Fruit fly (Drosophila melanogaster) whole organism, embryonic: ENCODE measurements around the gene CG32246.
A peak's percentile ranks its signal among the peaks of the same experiment; 100 is the strongest.

ENCODE experiments used
- ATbp ChIP-seq: fragments of 200-800 bp; sonication (Bioruptor generic); optimal IDR thresholded peaks from 2 replicates; lab custom pipeline; 2017; ENCODE audit warnings: missing biosample characterization, mild to moderate bottlenecking, missing genetic modification characterization, missing genetic modification reagents
- Ada2b ChIP-seq: fragments of 200-800 bp; sonication (Bioruptor generic); IDR thresholded peaks from 2 replicates; pipeline ENCODE4 v1.3.6; 2022; ENCODE audit warnings: missing biosample characterization, missing genetic modification characterization
- Asciz ChIP-seq: fragments of 200-800 bp; sonication (Bioruptor generic); optimal IDR thresholded peaks from 2 replicates; lab custom pipeline; 2017; ENCODE audit warnings: missing biosample characterization, mild to moderate bottlenecking, missing genetic modification characterization, missing genetic modification reagents
- B-H1 ChIP-seq: fragments of 200-800 bp; sonication (Bioruptor generic); IDR thresholded peaks from 3 replicates; pipeline ENCODE4 v1.3.6; 2022; ENCODE audit warnings: missing biosample characterization, missing genetic modification characterization
- CG10543 ChIP-seq: fragments of 200-800 bp; sonication (Bioruptor generic); optimal IDR thresholded peaks from 3 replicates; lab custom pipeline; 2017; ENCODE audit warnings: missing biosample characterization, mild to moderate bottlenecking, missing genetic modification characterization, moderate library complexity
- CG11085 ChIP-seq: fragments of 200-800 bp; sonication (Bioruptor generic); IDR thresholded peaks from 2 replicates; pipeline ENCODE4 v1.3.6; 2022; ENCODE audit warnings: missing biosample characterization, missing genetic modification characterization
- CG11695 ChIP-seq: fragments of 200-800 bp; sonication (Bioruptor generic); IDR thresholded peaks from 3 replicates; pipeline ENCODE4 v1.3.6; 2022; ENCODE audit warnings: missing biosample characterization, missing genetic modification characterization
- CG12155 ChIP-seq: fragments of 200-800 bp; sonication (Bioruptor generic); optimal IDR thresholded peaks from 3 replicates; lab custom pipeline; 2016; ENCODE audit warnings: missing biosample characterization, missing genetic modification characterization
- CG13296 ChIP-seq: fragments of 200-800 bp; sonication (Bioruptor generic); optimal IDR thresholded peaks from 3 replicates; lab custom pipeline; 2018; ENCODE audit warnings: missing biosample characterization, mild to moderate bottlenecking, missing genetic modification characterization
- CG16779 ChIP-seq: fragments of 200-800 bp; sonication (Bioruptor generic); IDR thresholded peaks from 2 replicates; pipeline ENCODE4 v1.3.6; 2022; ENCODE audit warnings: missing biosample characterization, missing genetic modification characterization
- CG17328 ChIP-seq: fragments of 200-800 bp; sonication (Bioruptor generic); IDR thresholded peaks from 2 replicates; pipeline ENCODE4 v1.3.6; 2022; ENCODE audit warnings: missing biosample characterization, missing genetic modification characterization
- CG18619 ChIP-seq: fragments of 200-800 bp; sonication (Bioruptor generic); optimal IDR thresholded peaks from 3 replicates; lab custom pipeline; 2017; ENCODE audit warnings: missing biosample characterization, mild to moderate bottlenecking, missing genetic modification characterization
- CG2116 ChIP-seq: fragments of 200-800 bp; sonication (Bioruptor generic); optimal IDR thresholded peaks from 3 replicates; lab custom pipeline; 2018; ENCODE audit warnings: missing biosample characterization, mild to moderate bottlenecking, missing genetic modification characterization
- CG2129 ChIP-seq: fragments of 200-800 bp; sonication (Bioruptor generic); IDR thresholded peaks from 2 replicates; pipeline ENCODE4 v1.3.6; 2022; ENCODE audit warnings: missing biosample characterization, missing genetic modification characterization; ENCODE audit not compliant: partially characterized antibody
- CG3163 ChIP-seq: fragments of 200-800 bp; sonication (Bioruptor generic); optimal IDR thresholded peaks from 3 replicates; lab custom pipeline; 2016; ENCODE audit warnings: missing biosample characterization, missing genetic modification characterization
- CG3838 ChIP-seq: fragments of 200-800 bp; sonication (Bioruptor generic); optimal IDR thresholded peaks from 3 replicates; lab custom pipeline; 2016; ENCODE audit warnings: missing biosample characterization, missing genetic modification characterization
- CG4328 ChIP-seq: fragments of 200-800 bp; sonication (Bioruptor generic); optimal IDR thresholded peaks from 3 replicates; lab custom pipeline; 2017; ENCODE audit warnings: missing biosample characterization, missing genetic modification reagents, missing genetic modification characterization
- CG43689 ChIP-seq: fragments of 200-800 bp; sonication (Bioruptor generic); IDR thresholded peaks from 2 replicates; pipeline ENCODE4 v1.3.6; 2022; ENCODE audit warnings: missing biosample characterization, missing genetic modification characterization
- CG6175 ChIP-seq: fragments of 200-800 bp; sonication (Bioruptor generic); IDR thresholded peaks from 3 replicates; pipeline ENCODE4 v1.3.6; 2022; ENCODE audit warnings: missing biosample characterization, missing genetic modification characterization
- CG6654 ChIP-seq: fragments of 200-800 bp; sonication (Bioruptor generic); optimal IDR thresholded peaks from 2 replicates; lab custom pipeline; 2017; ENCODE audit warnings: missing biosample characterization, mild to moderate bottlenecking, missing genetic modification characterization
- CG6791 ChIP-seq: fragments of 200-800 bp; sonication (Bioruptor generic); IDR thresholded peaks from 3 replicates; pipeline ENCODE4 v1.3.6; 2022; ENCODE audit warnings: missing biosample characterization, missing genetic modification characterization; ENCODE audit not compliant: partially characterized antibody
- CG7745 ChIP-seq: fragments of 200-800 bp; sonication (Bioruptor generic); optimal IDR thresholded peaks from 2 replicates; lab custom pipeline; 2018; ENCODE audit warnings: missing biosample characterization, mild to moderate bottlenecking, missing genetic modification characterization, moderate library complexity
- CG8089 ChIP-seq: fragments of 200-800 bp; sonication (Bioruptor generic); optimal IDR thresholded peaks from 3 replicates; lab custom pipeline; 2016; ENCODE audit warnings: missing biosample characterization, missing genetic modification characterization
- CG9876 ChIP-seq: fragments of 200-800 bp; sonication (Bioruptor generic); optimal IDR thresholded peaks from 2 replicates; lab custom pipeline; 2016; ENCODE audit warnings: missing biosample characterization, missing genetic modification characterization
- Camta ChIP-seq: fragments of 200-800 bp; sonication (Bioruptor generic); optimal IDR thresholded peaks from 2 replicates; lab custom pipeline; 2016; ENCODE audit warnings: missing biosample characterization, missing genetic modification characterization
- CoRest ChIP-seq: fragments of 200-800 bp; sonication (Bioruptor generic); optimal IDR thresholded peaks from 3 replicates; lab custom pipeline; 2018; ENCODE audit warnings: missing biosample characterization, mild to moderate bottlenecking, missing genetic modification characterization, moderate library complexity
- Dbx ChIP-seq: fragments of 200-800 bp; sonication (Bioruptor generic); IDR thresholded peaks from 3 replicates; pipeline ENCODE4 v1.3.6; 2022; ENCODE audit warnings: missing biosample characterization, missing genetic modification characterization
- Dek ChIP-seq: fragments of 200-800 bp; sonication (Bioruptor generic); optimal IDR thresholded peaks from 3 replicates; lab custom pipeline; 2019; ENCODE audit warnings: missing biosample characterization, mild to moderate bottlenecking, missing genetic modification characterization, moderate library complexity
- Dip3 ChIP-seq: fragments of 200-800 bp; sonication (Bioruptor generic); optimal IDR thresholded peaks from 3 replicates; lab custom pipeline; 2016; ENCODE audit warnings: missing biosample characterization, missing genetic modification characterization
- Drgx ChIP-seq: fragments of 200-800 bp; sonication (Bioruptor generic); IDR thresholded peaks from 2 replicates; pipeline ENCODE4 v1.3.6; 2022; ENCODE audit warnings: missing biosample characterization, missing genetic modification characterization
- H15 ChIP-seq: fragments of 200-800 bp; sonication (Bioruptor generic); IDR thresholded peaks from 3 replicates; pipeline ENCODE4 v1.3.6; 2022; ENCODE audit warnings: missing biosample characterization, missing genetic modification characterization
- NFAT ChIP-seq: fragments of 200-800 bp; sonication (Bioruptor generic); IDR thresholded peaks from 2 replicates; pipeline ENCODE4 v1.3.6; 2022; ENCODE audit warnings: missing biosample characterization, missing genetic modification characterization
- Sin3A ChIP-seq: fragments of >200 bp; optimal IDR thresholded peaks from 2 replicates; lab custom pipeline; 2018
- Stat92E ChIP-seq, 3 experiments: fragments of >200 bp in 2 of 3; fragments of 200-800 bp in 1 of 3; sonication (Bioruptor generic) in 1 of 3; optimal IDR thresholded peaks; 2 replicates each; lab custom pipeline; 2017 to 2019; ENCODE audit warnings: missing biosample characterization in 3 of 3, missing genetic modification characterization in 3 of 3, mild to moderate bottlenecking in 1 of 3, moderate library complexity in 1 of 3
- abd-A ChIP-seq: fragments of 200-800 bp; sonication (Bioruptor generic); optimal IDR thresholded peaks from 3 replicates; lab custom pipeline; 2019; ENCODE audit warnings: missing biosample characterization, mild to moderate bottlenecking, missing genetic modification characterization, moderate library complexity
- chm ChIP-seq: fragments of 200-800 bp; sonication (Bioruptor generic); IDR thresholded peaks from 2 replicates; pipeline ENCODE4 v1.3.6; 2022; ENCODE audit warnings: missing biosample characterization, missing genetic modification characterization
- dan ChIP-seq: fragments of 200-800 bp; sonication (Bioruptor generic); IDR thresholded peaks from 2 replicates; pipeline ENCODE4 v1.3.6; 2022; ENCODE audit warnings: missing biosample characterization, missing genetic modification characterization
- dati ChIP-seq: fragments of 200-800 bp; sonication (Bioruptor generic); IDR thresholded peaks from 2 replicates; pipeline ENCODE4 v1.3.6; 2022; ENCODE audit warnings: missing biosample characterization, missing genetic modification characterization
- eyg ChIP-seq: fragments of 200-800 bp; sonication (Bioruptor generic); optimal IDR thresholded peaks from 3 replicates; lab custom pipeline; 2016; ENCODE audit warnings: missing biosample characterization, missing genetic modification characterization
- gt ChIP-seq: fragments of 200-800 bp; sonication (Bioruptor generic); IDR thresholded peaks from 2 replicates; pipeline ENCODE4 v1.3.6; 2022; ENCODE audit warnings: missing biosample characterization, missing genetic modification characterization
- ken ChIP-seq: fragments of 200-800 bp; sonication (Bioruptor generic); IDR thresholded peaks from 3 replicates; pipeline ENCODE4 v1.3.6; 2022; ENCODE audit warnings: missing biosample characterization, missing genetic modification characterization
- knrl ChIP-seq: fragments of 200-800 bp; sonication (Bioruptor generic); IDR thresholded peaks from 3 replicates; pipeline ENCODE4 v1.3.6; 2022; ENCODE audit warnings: missing biosample characterization, missing genetic modification characterization; ENCODE audit not compliant: partially characterized antibody
- lbe ChIP-seq: fragments of 200-800 bp; sonication (Bioruptor generic); optimal IDR thresholded peaks from 2 replicates; lab custom pipeline; 2016; ENCODE audit warnings: missing biosample characterization, mild to moderate bottlenecking, missing genetic modification characterization
- lmd ChIP-seq: fragments of 200-800 bp; sonication (Bioruptor generic); IDR thresholded peaks from 2 replicates; pipeline ENCODE4 v1.3.6; 2022; ENCODE audit warnings: missing biosample characterization, missing genetic modification characterization
- phol ChIP-seq: fragments of 200-800 bp; sonication (Bioruptor generic); optimal IDR thresholded peaks from 3 replicates; lab custom pipeline; 2018; ENCODE audit warnings: missing biosample characterization, mild to moderate bottlenecking, missing genetic modification characterization, moderate library complexity
- psq ChIP-seq: fragments of 200-800 bp; sonication (Bioruptor generic); optimal IDR thresholded peaks from 2 replicates; lab custom pipeline; 2017; ENCODE audit warnings: missing biosample characterization, missing genetic modification characterization
- run ChIP-seq: fragments of 200-800 bp; sonication (Bioruptor generic); optimal IDR thresholded peaks from 3 replicates; lab custom pipeline; 2018; ENCODE audit warnings: missing biosample characterization, mild to moderate bottlenecking, missing genetic modification characterization
- sd ChIP-seq: fragments of 200-800 bp; sonication (Bioruptor generic); optimal IDR thresholded peaks from 3 replicates; lab custom pipeline; 2018; ENCODE audit warnings: missing biosample characterization, mild to moderate bottlenecking, missing genetic modification characterization, moderate library complexity
- sim ChIP-seq: fragments of 200-800 bp; sonication (Bioruptor generic); IDR thresholded peaks from 2 replicates; pipeline ENCODE4 v1.3.6; 2022; ENCODE audit warnings: missing biosample characterization, missing genetic modification characterization
- unc-4 ChIP-seq: fragments of 200-800 bp; sonication (Bioruptor generic); IDR thresholded peaks from 2 replicates; pipeline ENCODE4 v1.3.6; 2022; ENCODE audit warnings: missing biosample characterization, missing genetic modification characterization; ENCODE audit not compliant: partially characterized antibody
- vvl ChIP-seq: fragments of 200-800 bp; sonication (Bioruptor generic); IDR thresholded peaks from 2 replicates; pipeline ENCODE4 v1.3.6; 2022; ENCODE audit warnings: missing biosample characterization, missing genetic modification characterization
- zen ChIP-seq: fragments of 200-800 bp; sonication (Bioruptor generic); optimal IDR thresholded peaks from 3 replicates; lab custom pipeline; 2018; ENCODE audit warnings: missing biosample characterization, mild to moderate bottlenecking, missing genetic modification characterization, moderate library complexity

CG32246 gene

dm6 chr3L:4607653-4608052 lies 13.4 kb upstream of the CG32246 start (continued):
- TF ChIP-seq phol: peak; percentile 77
- no peak for TF ChIP-seq CG4328 (GFP tag; lab: Kevin White, UChicago)
- TF ChIP-seq chm (GFP tag; lab: Robert Waterston, UW): peak; percentile 44; the same call in 1 of the 2 replicates
- no peak for TF ChIP-seq Dek
- TF ChIP-seq CG13296 (GFP tag; lab: Kevin White, UChicago): no peak
- peak; percentile 39 for TF ChIP-seq zen
- TF ChIP-seq lbe: no peak
- no peak for TF ChIP-seq CG7745
- TF ChIP-seq run (tag; lab: Kevin White, UChicago): no peak
- peak; percentile 42 for TF ChIP-seq CoRest (tag; lab: Kevin White, UChicago)
- TF ChIP-seq CG6654 (GFP tag; lab: Kevin White, UChicago): peak; percentile 35
- TF ChIP-seq Dbx (GFP tag; lab: Robert Waterston, UW): no peak
- no peak for TF ChIP-seq NFAT (GFP tag; lab: Robert Waterston, UW)
- no peak for TF ChIP-seq Sin3A
- no peak for TF ChIP-seq CG8089
- no peak for TF ChIP-seq Stat92E (GFP tag; optimal IDR thresholded peaks at IDR 0.05; lab: Kevin White, UChicago)
- 0 out of 3 replicates have a peak, but pooled peaks have one; percentile 20 for TF ChIP-seq CG11695
- peak; percentile 64 for TF ChIP-seq B-H1
- TF ChIP-seq lmd (GFP tag; lab: Robert Waterston, UW): peak; percentile 78
- 0 out of 2 replicates have a peak, but pooled peaks have one; percentile 55 for TF ChIP-seq CG17328 (GFP tag; lab: Robert Waterston, UW)
- TF ChIP-seq sd (tag; lab: Kevin White, UChicago): peak; percentile 6
- TF ChIP-seq Asciz: peak; percentile 13
- no peak for TF ChIP-seq CG2129 (GFP tag; lab: Robert Waterston, UW)
- TF ChIP-seq CG16779 (GFP tag; lab: Robert Waterston, UW): no peak
- TF ChIP-seq CG43689 (GFP tag; lab: Robert Waterston, UW): no peak
- TF ChIP-seq CG18619 (GFP tag; lab: Kevin White, UChicago): no peak
- no peak for TF ChIP-seq CG2116 (GFP tag; lab: Kevin White, UChicago)
- TF ChIP-seq abd-A (tag; lab: Kevin White, UChicago): no peak
- peak; percentile 60; the same call in 1 of the 2 replicates for TF ChIP-seq gt (GFP tag; lab: Robert Waterston, UW)
- no peak for TF ChIP-seq CG3163 (GFP tag; lab: Kevin White, UChicago)
- no peak for TF ChIP-seq eyg (GFP tag; lab: Kevin White, UChicago)
- peak; percentile 80 for TF ChIP-seq vvl (GFP tag; lab: Robert Waterston, UW)
- TF ChIP-seq ken (GFP tag; lab: Robert Waterston, UW): peak; percentile 47; the same call in 1 of the 3 replicates
- TF ChIP-seq knrl: no peak
- TF ChIP-seq dan: no peak
- no peak for TF ChIP-seq CG10543
- TF ChIP-seq sim: no peak
- TF ChIP-seq CG6175: no peak
- TF ChIP-seq H15 (GFP tag; lab: Robert Waterston, UW): peak; percentile 53; the same call in 1 of the 3 replicates
- no peak for TF ChIP-seq dati (GFP tag; lab: Robert Waterston, UW)
- TF ChIP-seq Ada2b (GFP tag; lab: Robert Waterston, UW): peak; percentile 79
- no peak for TF ChIP-seq CG9876 (GFP tag; lab: Kevin White, UChicago)
- no peak for TF ChIP-seq CG12155 (GFP tag; lab: Kevin White, UChicago)
- peak; percentile 5 for TF ChIP-seq Camta
- TF ChIP-seq ATbp (GFP tag; lab: Kevin White, UChicago): peak; percentile 10
- no peak for TF ChIP-seq Dip3
- no peak for TF ChIP-seq CG6791 (GFP tag; lab: Robert Waterston, UW)
- TF ChIP-seq CG11085 (GFP tag; lab: Robert Waterston, UW): no peak
- TF ChIP-seq Drgx (GFP tag; lab: Robert Waterston, UW): peak; percentile 89
- no peak for TF ChIP-seq CG3838
- no peak for TF ChIP-seq psq (GFP tag; lab: Kevin White, UChicago)
- no peak for TF ChIP-seq unc-4 (GFP tag; lab: Robert Waterston, UW)
